Worm (Caenorhabditis elegans) whole organism, early embryonic: Measurements from ENCODE around the gene K01B6.4.

ENCODE experiments used
- B0310.2 ChIP-seq: sonication (generic microtip); optimal IDR thresholded peaks from 2 replicates; lab custom pipeline; 2016; ENCODE audit warnings: mild to moderate bottlenecking, missing genetic modification characterization, missing compliant biosample characterization
- F13C5.2 ChIP-seq: sonication (generic microtip); optimal IDR thresholded peaks from 2 replicates; lab custom pipeline; 2017; ENCODE audit warnings: mild to moderate bottlenecking, missing genetic modification characterization, inconsistent platforms, missing compliant biosample characterization
- aly-1 ChIP-seq: sonication (generic microtip); optimal IDR thresholded peaks from 2 replicates; lab custom pipeline; 2016; ENCODE audit warnings: missing genetic modification characterization, missing compliant biosample characterization
- ama-1 ChIP-seq: fragments of 150-350 bp; optimal IDR thresholded peaks from 2 replicates; lab custom pipeline; 2014
- ceh-13 ChIP-seq: fragments of 200-800 bp; sonication (Bioruptor generic); optimal IDR thresholded peaks from 2 replicates; lab custom pipeline; 2018; ENCODE audit warnings: mild to moderate bottlenecking, missing genetic modification characterization, missing compliant biosample characterization
- ceh-36 ChIP-seq: sonication (generic microtip); optimal IDR thresholded peaks from 2 replicates; lab custom pipeline; 2016; ENCODE audit warnings: missing genetic modification characterization, inconsistent platforms, missing compliant biosample characterization
- ets-7 ChIP-seq: sonication (generic microtip); optimal IDR thresholded peaks from 2 replicates; lab custom pipeline; 2016; ENCODE audit warnings: missing genotype, missing genetic modification characterization, missing compliant biosample characterization
- flt-1 ChIP-seq: fragments of 200-800 bp; sonication (Bioruptor generic); IDR thresholded peaks from 2 replicates; pipeline ENCODE4 v1.3.6; 2022; ENCODE audit warnings: missing genetic modification characterization, missing compliant biosample characterization
- hmbx-1 ChIP-seq: sonication (generic microtip); optimal IDR thresholded peaks from 2 replicates; lab custom pipeline; 2016; ENCODE audit warnings: mild to moderate bottlenecking, missing genetic modification characterization, missing compliant biosample characterization
- hmg-4 ChIP-seq: fragments of 200-800 bp; sonication (Bioruptor generic); optimal IDR thresholded peaks from 2 replicates; lab custom pipeline; 2018; ENCODE audit warnings: mild to moderate bottlenecking, missing genetic modification characterization, missing compliant biosample characterization
- hnd-1 ChIP-seq: sonication (generic microtip); optimal IDR thresholded peaks from 2 replicates; lab custom pipeline; 2016; ENCODE audit warnings: missing genetic modification characterization, missing compliant biosample characterization
- pes-1 ChIP-seq: fragments of 200-800 bp; sonication (Bioruptor generic); IDR thresholded peaks from 2 replicates; pipeline ENCODE4 v1.3.6; 2022; ENCODE audit warnings: missing genetic modification reagents, missing genetic modification characterization, missing compliant biosample characterization
- scrt-1 ChIP-seq: fragments of 200-800 bp; sonication (Bioruptor generic); IDR thresholded peaks from 2 replicates; pipeline ENCODE4 v1.3.6; 2022; ENCODE audit warnings: missing genetic modification characterization, missing compliant biosample characterization
- sea-1 ChIP-seq: fragments of 200-800 bp; sonication (Bioruptor generic); conservative IDR thresholded peaks from 2 replicates; pipeline ENCODE4 v1.3.6; 2022; ENCODE audit warnings: missing genetic modification characterization, missing compliant biosample characterization
- tbx-11 ChIP-seq: fragments of 200-800 bp; sonication (Bioruptor generic); IDR thresholded peaks from 2 replicates; pipeline ENCODE4 v1.3.6; 2022; ENCODE audit warnings: missing genetic modification characterization, missing compliant biosample characterization
- tbx-37 ChIP-seq: fragments of 200-800 bp; sonication (Bioruptor generic); conservative IDR thresholded peaks from 2 replicates; pipeline ENCODE4 v1.3.6; 2022; ENCODE audit warnings: missing genetic modification reagents, missing genetic modification characterization, missing compliant biosample characterization
- tra-4 ChIP-seq: sonication (generic microtip); optimal IDR thresholded peaks from 2 replicates; lab custom pipeline; 2017; ENCODE audit warnings: missing genetic modification characterization, missing compliant biosample characterization

The K01B6.4 gene

DNA sequence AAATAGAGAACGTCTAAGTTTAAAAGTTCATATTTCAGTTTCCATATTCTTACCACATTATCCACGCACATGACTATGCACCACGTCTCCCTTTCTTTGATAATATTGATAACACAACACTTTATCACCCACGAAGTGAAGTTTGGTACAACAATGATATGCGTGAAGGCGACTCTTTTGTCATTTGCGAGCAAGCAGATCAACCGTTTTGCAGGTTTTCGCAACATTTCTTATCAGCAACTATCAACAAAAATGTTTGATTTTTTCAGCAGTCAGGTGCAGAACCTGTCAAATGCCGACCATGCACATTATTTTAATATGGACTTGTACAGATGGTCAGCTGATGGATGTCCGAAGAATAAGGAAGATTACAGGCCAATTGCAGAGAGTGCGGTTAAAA, 29.3 kb upstream of the K01B6.4 start:
- TF ChIP-seq hnd-1 (tag; lab: Kevin White, UChicago) (no peak), sea-1 (GFP tag; lab: Robert Waterston, UW) (no peak)

DNA sequence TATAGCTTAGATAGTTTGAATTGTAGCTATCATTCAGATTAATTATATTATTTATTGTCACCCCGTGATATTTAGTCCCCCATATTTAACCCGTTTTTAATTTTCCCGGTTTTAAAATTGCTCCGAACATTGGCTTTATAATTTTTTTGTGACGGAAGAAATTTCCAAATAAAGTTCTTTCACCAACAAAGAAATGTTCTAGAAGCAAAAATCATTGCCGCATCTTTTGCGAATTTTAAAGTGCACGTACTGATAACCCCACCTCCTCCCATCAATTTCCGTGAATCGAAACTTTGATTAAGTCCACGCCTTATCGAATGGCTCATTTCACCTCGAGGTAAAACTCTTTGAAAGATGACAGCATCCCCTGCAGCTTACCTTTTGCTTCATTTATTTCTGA, 27.5 kb upstream of the K01B6.4 start, which contains the start of gene C40H1.7:
C40H1.7 (plus strand) TSS at position 301 of the 400 bp plus-strand sequence.
- TF ChIP-seq ama-1 (lab: Kevin White, UChicago) (no peak), hmg-4 (GFP tag; lab: Kevin White, UChicago) (no peak), scrt-1 (GFP tag; lab: Robert Waterston, UW) (no peak), flt-1 (no peak), ets-7 (no peak), tbx-11 (no peak), sea-1 (GFP tag; lab: Robert Waterston, UW) (no peak), hmbx-1 (tag; lab: Kevin White, UChicago) (no peak), F13C5.2 (no peak)

DNA sequence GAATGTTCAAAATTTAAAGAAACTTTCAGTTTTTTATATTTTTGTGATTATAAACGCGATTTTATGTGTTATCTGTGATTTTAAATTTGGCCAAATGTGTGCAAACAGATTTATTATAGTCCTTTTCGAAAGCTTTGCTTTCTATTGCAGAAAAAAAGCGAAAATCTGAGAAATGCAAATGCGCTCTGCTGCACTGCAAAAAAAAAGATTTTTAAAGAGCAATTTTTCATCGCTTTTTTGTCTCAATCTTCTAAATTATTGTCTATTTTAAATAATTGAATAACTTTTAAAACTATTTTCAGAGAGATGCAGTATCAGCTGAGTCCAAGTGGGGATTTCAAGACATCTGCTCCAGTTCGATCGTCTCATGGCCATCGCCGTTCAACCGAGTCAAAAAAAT, 24.8 kb upstream of the K01B6.4 start, which contains the start of gene cpb-1:
cpb-1 (plus strand) TSS at position 301 of the 400 bp plus-strand sequence.
- no peak for TF ChIP-seq pes-1 (GFP tag; lab: Robert Waterston, UW)
- no peak for TF ChIP-seq sea-1 (GFP tag; lab: Robert Waterston, UW)
- no peak for TF ChIP-seq hnd-1 (tag; lab: Kevin White, UChicago)
- no peak for TF ChIP-seq ceh-36 (tag; lab: Kevin White, UChicago)
- no peak for TF ChIP-seq F13C5.2
- TF ChIP-seq ets-7 = no peak

DNA sequence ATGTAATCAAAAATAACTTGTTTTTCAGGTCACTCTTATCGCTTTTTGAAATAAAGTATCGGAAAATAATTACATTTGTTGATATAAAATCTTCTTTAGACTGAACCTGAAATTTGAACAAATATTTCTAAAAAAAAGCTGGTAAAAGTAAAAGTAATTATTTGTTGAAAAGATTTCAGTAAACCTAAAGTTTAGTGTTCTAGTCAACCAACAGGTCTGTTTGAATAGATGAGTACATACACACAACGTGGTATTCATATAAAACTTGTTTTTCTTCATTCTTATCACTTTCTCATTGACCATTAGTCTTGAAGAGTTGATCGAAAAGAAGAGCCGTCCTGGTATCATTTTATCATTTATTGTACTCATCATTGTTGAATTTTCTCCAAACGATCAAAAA, 22.4 kb upstream of the K01B6.4 start, which contains the start of gene C40H1.9:
C40H1.9 (plus strand) TSS at position 301 of the 400 bp plus-strand sequence.
- TF ChIP-seq ceh-13 (GFP tag; lab: Kevin White, UChicago) (no peak), ama-1 (lab: Kevin White, UChicago) (no peak), F13C5.2 (no peak), flt-1 (no peak), hmg-4 (GFP tag; lab: Kevin White, UChicago) (no peak), ceh-36 (tag; lab: Kevin White, UChicago) (no peak), B0310.2 (tag; lab: Kevin White, UChicago) (no peak)

DNA sequence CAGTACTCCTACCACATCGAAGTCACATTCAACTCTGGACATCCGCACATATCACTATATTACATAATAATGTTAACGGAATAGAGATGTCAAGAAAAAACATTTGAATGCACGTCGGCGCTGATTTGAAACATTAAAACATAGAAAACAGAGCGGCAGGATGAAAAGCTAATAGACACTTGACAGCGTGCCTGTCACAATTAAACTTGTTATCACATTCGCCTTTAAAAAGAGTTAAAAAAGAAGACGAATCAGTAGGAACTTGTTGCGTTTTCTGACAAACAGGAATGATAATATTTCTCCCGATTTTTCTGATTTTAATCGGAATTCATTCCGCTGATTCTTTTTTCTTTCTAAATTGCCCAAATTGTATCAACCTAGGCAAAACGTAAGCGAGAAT, 20.4 kb upstream of the K01B6.4 start:
- TF ChIP-seq pes-1 (GFP tag; lab: Robert Waterston, UW) (no peak), tbx-11 (no peak), aly-1 (tag; lab: Kevin White, UChicago) (no peak), ama-1 (lab: Kevin White, UChicago) (no peak), ceh-36 (tag; lab: Kevin White, UChicago) (no peak), tra-4 (tag; lab: Kevin White, UChicago) (no peak), flt-1 (no peak)

DNA sequence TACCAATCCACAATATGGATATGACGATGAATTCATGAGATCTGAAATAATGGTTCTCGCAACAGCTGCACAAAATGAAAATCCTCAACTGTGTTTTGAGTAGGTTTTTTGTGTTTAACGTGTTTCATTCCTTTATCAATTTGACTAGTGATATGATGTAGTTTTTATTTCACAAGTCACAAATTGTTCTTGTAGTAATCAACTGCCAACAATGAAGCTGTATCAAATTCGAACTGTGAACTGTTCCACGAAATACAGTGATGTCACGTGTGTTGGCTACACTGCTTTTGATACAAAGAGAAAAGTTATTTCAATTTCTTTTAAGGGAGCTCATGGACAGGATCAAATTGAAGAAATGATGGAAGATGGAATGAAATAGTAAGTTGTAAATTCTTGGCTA, 17.9 kb upstream of the K01B6.4 start:
- TF ChIP-seq tbx-37 (GFP tag; lab: Robert Waterston, UW) (no peak), B0310.2 (tag; lab: Kevin White, UChicago) (no peak), sea-1 (GFP tag; lab: Robert Waterston, UW) (no peak), ceh-13 (GFP tag; lab: Kevin White, UChicago) (no peak), ceh-36 (tag; lab: Kevin White, UChicago) (no peak), ama-1 (lab: Kevin White, UChicago) (no peak), hmbx-1 (tag; lab: Kevin White, UChicago) (no peak), scrt-1 (GFP tag; lab: Robert Waterston, UW) (no peak), tbx-11 (no peak), F13C5.2 (no peak), ets-7 (no peak)

DNA sequence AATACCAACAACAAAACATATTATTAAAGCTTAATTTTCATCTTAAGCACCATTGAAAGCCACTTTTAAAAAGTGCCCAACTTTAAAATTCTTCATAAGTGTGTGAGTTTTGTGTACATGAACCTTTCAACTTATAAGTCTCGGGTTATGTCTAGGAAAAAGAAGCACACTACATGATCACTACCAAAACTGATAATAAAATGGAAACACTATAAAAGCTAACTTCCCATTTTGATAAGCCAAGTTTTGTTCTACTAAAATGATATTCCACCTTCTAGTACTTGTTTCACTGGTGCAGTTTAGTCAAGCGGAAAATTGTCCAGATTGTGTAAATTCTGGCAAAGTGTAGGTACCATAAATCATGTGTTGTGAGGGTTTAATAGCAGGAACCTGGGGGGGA, 17.2 kb upstream of the K01B6.4 start, which contains the start of gene C40H1.8:
C40H1.8 (plus strand) TSS at position 242 of the 400 bp plus-strand sequence.
- TF ChIP-seq aly-1 (tag; lab: Kevin White, UChicago) (no peak), tbx-11 (no peak), pes-1 (GFP tag; lab: Robert Waterston, UW) (no peak), scrt-1 (GFP tag; lab: Robert Waterston, UW) (no peak), hmbx-1 (tag; lab: Kevin White, UChicago) (no peak), tra-4 (tag; lab: Kevin White, UChicago) (no peak), hmg-4 (GFP tag; lab: Kevin White, UChicago) (no peak), hnd-1 (tag; lab: Kevin White, UChicago) (no peak), sea-1 (GFP tag; lab: Robert Waterston, UW) (no peak), tbx-37 (GFP tag; lab: Robert Waterston, UW) (no peak), ama-1 (lab: Kevin White, UChicago) (no peak), B0310.2 (tag; lab: Kevin White, UChicago) (no peak), ets-7 (no peak), flt-1 (no peak), ceh-13 (GFP tag; lab: Kevin White, UChicago) (no peak), F13C5.2 (no peak), ceh-36 (tag; lab: Kevin White, UChicago) (no peak)

DNA sequence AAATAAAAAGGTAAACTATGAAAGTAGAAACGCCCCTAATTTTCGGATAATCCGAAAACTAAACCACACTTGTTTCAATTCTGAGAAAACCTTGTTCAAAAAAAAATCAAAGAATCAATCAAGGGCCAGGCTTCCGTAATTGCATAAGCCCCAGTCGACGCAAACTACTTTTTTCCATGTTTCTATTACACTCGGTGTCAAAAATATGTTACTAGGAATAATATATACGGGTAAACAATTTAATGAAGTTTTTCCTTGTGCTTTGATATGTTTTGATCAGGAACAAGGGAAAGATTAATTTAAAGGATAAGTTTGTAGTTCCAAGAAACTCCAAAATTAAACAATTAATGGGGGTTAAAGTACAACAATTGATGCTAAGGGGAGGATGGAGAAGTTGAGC, 12.6 kb upstream of the K01B6.4 start:
- no peak for TF ChIP-seq F13C5.2
- no peak for TF ChIP-seq tbx-37 (GFP tag; lab: Robert Waterston, UW)
- no peak for TF ChIP-seq ama-1 (lab: Kevin White, UChicago)
- TF ChIP-seq hnd-1 (tag; lab: Kevin White, UChicago) = no peak
- TF ChIP-seq hmg-4 (GFP tag; lab: Kevin White, UChicago) = no peak
- TF ChIP-seq tra-4 (tag; lab: Kevin White, UChicago) = no peak
- no peak for TF ChIP-seq sea-1 (GFP tag; lab: Robert Waterston, UW)
- no peak for TF ChIP-seq tbx-11
